Worm (Caenorhabditis elegans) whole organism, midembryonic: ENCODE data around the gene K07D4.2.

Source experiments
- T22C8.4 ChIP-seq: fragments of 200-800 bp; sonication (Bioruptor generic); IDR thresholded peaks from 2 replicates; pipeline ENCODE4 v1.3.6; 2022; ENCODE audit warnings: missing genetic modification characterization, missing compliant biosample characterization
- cog-1 ChIP-seq: sonication (generic microtip); optimal IDR thresholded peaks from 2 replicates; lab custom pipeline; 2016; ENCODE audit warnings: missing genetic modification characterization, missing compliant biosample characterization
- flt-1 ChIP-seq: fragments of 200-800 bp; sonication (Bioruptor generic); IDR thresholded peaks from 2 replicates; pipeline ENCODE4 v1.3.6; 2022; ENCODE audit warnings: missing genetic modification characterization, missing compliant biosample characterization
- klf-2 ChIP-seq: fragments of 200-800 bp; sonication (Bioruptor generic); conservative IDR thresholded peaks from 2 replicates; pipeline ENCODE4 v1.3.6; 2022; ENCODE audit warnings: missing genetic modification reagents, missing genetic modification characterization, missing compliant biosample characterization
- med-1 ChIP-seq: sonication (generic microtip); optimal IDR thresholded peaks from 2 replicates; lab custom pipeline; 2017; ENCODE audit warnings: missing genetic modification characterization, mild to moderate bottlenecking, missing compliant biosample characterization, antibody characterized with exemption, missing genetic modification reagents; ENCODE audit not compliant: insufficient read depth
- ref-1 ChIP-seq: fragments of 200-800 bp; sonication (Bioruptor generic); conservative IDR thresholded peaks from 2 replicates; pipeline ENCODE4 v1.3.6; 2022; ENCODE audit warnings: missing genetic modification reagents, missing genetic modification characterization, missing compliant biosample characterization
- tab-1 ChIP-seq: fragments of 200-800 bp; sonication (Bioruptor generic); IDR thresholded peaks from 2 replicates; pipeline ENCODE4 v1.3.6; 2022; ENCODE audit warnings: missing genetic modification characterization, missing compliant biosample characterization
- ztf-23 ChIP-seq: fragments of 200-800 bp; sonication (Bioruptor generic); IDR thresholded peaks from 2 replicates; pipeline ENCODE4 v1.3.6; 2022; ENCODE audit warnings: missing genetic modification reagents, missing genetic modification characterization, missing compliant biosample characterization
- ztf-29 ChIP-seq: fragments of 200-800 bp; sonication (Bioruptor generic); IDR thresholded peaks from 2 replicates; pipeline ENCODE4 v1.3.6; 2022; ENCODE audit warnings: missing genetic modification reagents, missing genetic modification characterization, missing compliant biosample characterization

The K07D4.2 gene

ce11 chrII:4045396-4045795 lies at the start of gene K07D4.2:
Gene K07D4.2, minus strand, starts transcription at chrII:4045496.
- TF ChIP-seq med-1 (GFP tag; lab: Kevin White, UChicago) (no peak), ztf-29 (no peak), ref-1 (GFP tag; lab: Robert Waterston, UW) (no peak), T22C8.4 (GFP tag; lab: Robert Waterston, UW) (no peak), klf-2 (GFP tag; lab: Robert Waterston, UW) (no peak), cog-1 (no peak), ztf-23 (GFP tag; lab: Robert Waterston, UW) (no peak), flt-1 (GFP tag; lab: Robert Waterston, UW) (no peak), tab-1 (GFP tag; lab: Robert Waterston, UW) (no peak)

DNA sequence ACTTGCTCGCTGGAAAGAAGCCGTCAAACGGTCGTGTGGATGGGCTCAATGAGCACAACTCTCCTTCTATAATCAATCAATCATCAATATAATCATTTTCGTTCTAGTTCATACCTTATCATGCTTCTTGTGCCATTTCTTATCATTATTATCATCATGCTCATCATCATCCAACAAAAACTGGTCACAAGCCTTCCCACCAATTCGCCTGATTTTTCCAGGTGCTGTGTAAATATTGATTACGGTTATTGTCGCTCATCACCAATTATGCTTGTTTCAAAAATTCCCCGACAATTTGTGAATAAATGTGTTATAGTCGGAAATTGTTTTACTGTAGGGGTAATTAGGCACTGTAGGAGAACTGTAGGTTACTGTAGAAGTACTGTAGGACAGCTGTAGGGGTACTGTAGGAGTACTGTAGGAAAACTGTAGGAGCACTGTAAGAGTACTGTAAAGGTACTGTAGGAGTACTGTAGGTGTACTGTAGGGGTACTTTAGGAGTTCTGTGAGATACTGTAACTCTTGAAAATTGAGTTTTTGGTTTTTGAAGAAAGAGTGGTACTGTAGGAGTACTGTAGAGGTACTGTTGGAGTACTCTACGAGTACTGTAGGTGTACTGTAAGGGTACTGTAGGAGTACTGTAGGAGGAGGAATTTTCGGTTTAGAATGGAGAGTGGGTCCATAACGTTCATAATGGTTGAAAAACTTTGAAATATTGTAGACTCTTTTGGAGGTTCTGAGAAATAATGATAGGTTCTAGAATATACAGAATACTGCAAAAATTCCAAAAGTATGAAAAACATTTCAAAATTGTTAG lies 48.9 kb upstream of the K07D4.2 start:
- no peak for TF ChIP-seq T22C8.4 (GFP tag; lab: Robert Waterston, UW)
- TF ChIP-seq flt-1 (GFP tag; lab: Robert Waterston, UW) = peak; percentile 20; the same call in 1 of the 2 replicates

DNA sequence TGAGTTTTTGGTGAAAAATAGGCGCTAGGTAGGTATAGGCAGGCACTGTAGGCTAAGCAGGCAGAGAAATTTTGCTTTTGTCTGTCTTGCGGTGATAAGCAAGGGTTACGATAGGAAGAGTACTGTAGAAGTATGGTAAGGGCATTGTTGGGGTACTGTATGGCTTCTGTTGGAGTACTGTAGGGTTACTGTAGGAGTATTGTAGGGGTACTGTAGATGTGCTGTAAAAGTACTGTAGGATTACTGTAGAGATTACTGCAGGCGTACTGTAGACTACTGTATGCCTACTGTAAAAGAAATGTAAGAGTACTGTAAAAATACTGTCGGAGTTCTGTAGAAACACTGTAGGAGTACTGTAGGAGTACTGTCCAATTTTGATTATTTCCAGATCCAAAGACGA lies 47.2 kb upstream of the K07D4.2 start:
- no peak for TF ChIP-seq med-1 (GFP tag; lab: Kevin White, UChicago)
- TF ChIP-seq flt-1 (GFP tag; lab: Robert Waterston, UW) = 0 out of 2 replicates have a peak, but pooled peaks have one; percentile 40

ce11 chrII:4091828-4092227 lies 46.5 kb upstream of the K07D4.2 start, which contains the start of gene R11F4.1:
Gene R11F4.1, plus strand, starts transcription at chrII:4091930.
- TF ChIP-seq T22C8.4 (GFP tag; lab: Robert Waterston, UW) (no peak), med-1 (GFP tag; lab: Kevin White, UChicago) (no peak), ztf-29 (no peak), flt-1 (GFP tag; lab: Robert Waterston, UW) (no peak), cog-1 (no peak), ref-1 (GFP tag; lab: Robert Waterston, UW) (no peak)

DNA sequence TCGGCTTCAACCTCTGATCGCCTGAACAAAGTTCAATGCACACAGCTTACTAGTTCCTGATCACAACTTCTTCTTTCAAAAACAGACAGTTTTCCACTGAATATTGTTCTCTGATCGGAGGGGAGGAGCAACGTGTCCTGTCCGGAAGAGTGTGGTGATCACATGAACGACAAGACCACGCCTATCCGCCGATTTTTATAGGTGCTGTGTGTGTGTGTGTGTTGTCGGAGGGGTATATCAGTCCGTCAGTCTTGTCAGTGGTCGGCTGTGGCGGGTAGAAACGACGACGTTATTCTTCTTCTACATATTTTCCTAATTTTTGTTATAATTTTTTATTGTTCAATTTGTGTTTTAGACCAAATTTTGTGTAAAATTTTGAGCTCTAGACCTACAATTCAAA lies 45.5 kb upstream of the K07D4.2 start:
- no peak for TF ChIP-seq ref-1 (GFP tag; lab: Robert Waterston, UW)
- TF ChIP-seq med-1 (GFP tag; lab: Kevin White, UChicago) = no peak
- TF ChIP-seq klf-2 (GFP tag; lab: Robert Waterston, UW) = no peak
- no peak for TF ChIP-seq T22C8.4 (GFP tag; lab: Robert Waterston, UW)
- no peak for TF ChIP-seq ztf-29
- TF ChIP-seq tab-1 (GFP tag; lab: Robert Waterston, UW) = no peak
- no peak for TF ChIP-seq ztf-23 (GFP tag; lab: Robert Waterston, UW)
- no peak for TF ChIP-seq cog-1
- TF ChIP-seq flt-1 (GFP tag; lab: Robert Waterston, UW) = no peak

ce11 chrII:4089183-4089582 lies 43.9 kb upstream of the K07D4.2 start:
- TF ChIP-seq med-1 (GFP tag; lab: Kevin White, UChicago) (no peak), tab-1 (GFP tag; lab: Robert Waterston, UW) (no peak), cog-1 (no peak), T22C8.4 (GFP tag; lab: Robert Waterston, UW) (no peak), flt-1 (GFP tag; lab: Robert Waterston, UW) (no peak), klf-2 (GFP tag; lab: Robert Waterston, UW) (no peak), ref-1 (GFP tag; lab: Robert Waterston, UW) (no peak), ztf-23 (GFP tag; lab: Robert Waterston, UW) (no peak), ztf-29 (no peak)

DNA sequence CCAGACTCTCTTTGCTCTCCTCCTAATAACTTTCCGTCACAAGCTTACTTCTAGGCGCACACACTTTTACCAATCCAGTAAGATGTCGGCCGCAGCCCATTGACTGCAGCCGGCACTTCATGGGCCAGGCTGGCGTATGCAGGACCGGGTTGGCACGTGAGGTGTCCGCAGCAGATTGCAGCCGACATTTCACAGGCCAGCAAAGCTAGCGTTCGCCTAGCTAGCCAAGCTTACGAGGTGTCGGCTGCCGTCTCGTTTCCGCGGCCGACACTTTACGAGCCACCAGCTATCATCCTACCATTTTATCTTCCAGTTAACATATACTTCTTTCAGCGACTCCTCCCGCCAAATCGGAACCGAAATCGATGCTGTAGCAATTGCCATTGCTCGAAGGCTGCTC lies 40.3 kb upstream of the K07D4.2 start:
- TF ChIP-seq ztf-29 (no peak), T22C8.4 (GFP tag; lab: Robert Waterston, UW) (no peak), flt-1 (GFP tag; lab: Robert Waterston, UW) (no peak), klf-2 (GFP tag; lab: Robert Waterston, UW) (no peak)

- TF ChIP-seq med-1 (GFP tag; lab: Kevin White, UChicago) (no peak), T22C8.4 (GFP tag; lab: Robert Waterston, UW) (no peak), cog-1 (no peak), ref-1 (GFP tag; lab: Robert Waterston, UW) (no peak), flt-1 (GFP tag; lab: Robert Waterston, UW) (no peak), tab-1 (GFP tag; lab: Robert Waterston, UW) (no peak), ztf-23 (GFP tag; lab: Robert Waterston, UW) (no peak), klf-2 (GFP tag; lab: Robert Waterston, UW) (no peak), ztf-29 (no peak)
Observed at ce11 chrII:4082754-4083153, 37.5 kb upstream of the K07D4.2 start, which contains the start of gene R11F4.2. Gene R11F4.2, plus strand, starts transcription at chrII:4083054.

- peak; percentile 64; the same call in 1 of the 2 replicates for TF ChIP-seq ztf-29
- no peak for TF ChIP-seq klf-2 (GFP tag; lab: Robert Waterston, UW)
Observed at ce11 chrII:4081891-4082290, 36.6 kb upstream of the K07D4.2 start.

- no peak for TF ChIP-seq med-1 (GFP tag; lab: Kevin White, UChicago)
- no peak for TF ChIP-seq ztf-29
- TF ChIP-seq cog-1 = no peak
- TF ChIP-seq flt-1 (GFP tag; lab: Robert Waterston, UW) = no peak
Observed at ce11 chrII:4081141-4081540, 35.8 kb upstream of the K07D4.2 start.
